Worm (Caenorhabditis elegans): ENCODE data around the gene ndub-11.

DNA sequence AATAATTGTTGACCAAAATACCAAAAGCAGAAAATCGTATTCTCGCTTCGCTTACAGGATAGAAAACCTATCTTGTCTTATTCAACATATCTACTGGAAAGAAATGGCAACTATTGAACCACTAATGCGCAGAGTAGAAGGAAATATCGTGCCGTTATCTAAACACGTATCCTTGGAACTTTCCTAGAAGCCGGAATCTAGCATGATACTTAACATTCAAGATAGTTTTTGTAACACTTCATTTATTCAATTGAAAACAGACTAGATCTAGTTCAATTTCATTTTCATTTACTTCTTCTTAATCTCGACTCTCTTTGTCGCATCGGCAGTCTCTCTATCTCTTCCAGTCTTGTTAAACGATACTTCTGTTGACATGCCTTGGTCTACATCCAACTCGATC is 24.9 kb upstream of the ndub-11 start:
- TF ChIP-seq ztf-28 (GFP tag; IDR thresholded peaks at IDR 0.05) (no peak), cebp-1 (GFP tag; IDR thresholded peaks at IDR 0.05) (no peak), cebp-1 (tag; optimal IDR thresholded peaks at IDR 0.05) (no peak), F33H1.4 (GFP tag; IDR thresholded peaks at IDR 0.05) (no peak)
